Worm (Caenorhabditis elegans) whole organism, L4 larva: ENCODE data around the gene cdk-1.

Source experiments
- D1046.2 ChIP-seq: fragments of 200-800 bp; sonication (Bioruptor generic); IDR thresholded peaks from 2 replicates; pipeline ENCODE4 v1.3.6; 2022; ENCODE audit warnings: missing genetic modification characterization, missing compliant biosample characterization
- F26F4.8 ChIP-seq: fragments of 200-800 bp; sonication (Bioruptor generic); conservative IDR thresholded peaks from 2 replicates; pipeline ENCODE4 v1.3.6; 2022; ENCODE audit warnings: missing genetic modification characterization, missing compliant biosample characterization
- F49E8.2 ChIP-seq: sonication (generic microtip); optimal IDR thresholded peaks from 2 replicates; lab custom pipeline; 2016; ENCODE audit warnings: missing compliant biosample characterization, mild to moderate bottlenecking, missing genetic modification characterization, borderline replicate concordance
- R02D3.7 ChIP-seq: fragments of 150-350 bp; sonication (generic microtip); optimal IDR thresholded peaks from 3 replicates; lab custom pipeline; 2014; ENCODE audit warnings: missing biosample characterization, missing genetic modification characterization
- T20F7.1 ChIP-seq: fragments of 200-800 bp; sonication (Bioruptor generic); optimal IDR thresholded peaks from 2 replicates; lab custom pipeline; 2018; ENCODE audit warnings: mild to moderate bottlenecking, missing genetic modification characterization, missing compliant biosample characterization
- aha-1 ChIP-seq: fragments of 150-350 bp; peaks from one replicate; lab custom pipeline; 2014; ENCODE audit warnings: missing biosample characterization, missing genetic modification characterization
- aly-2 ChIP-seq: sonication (generic microtip); optimal IDR thresholded peaks from 2 replicates; lab custom pipeline; 2018; ENCODE audit warnings: missing biosample characterization, missing genetic modification characterization
- attf-4 ChIP-seq: sonication (generic microtip); optimal IDR thresholded peaks from 3 replicates; lab custom pipeline; 2017; ENCODE audit warnings: missing biosample characterization, missing genetic modification characterization
- ceh-20 ChIP-seq: fragments of 200-800 bp; sonication (Bioruptor generic); IDR thresholded peaks from 2 replicates; pipeline ENCODE4 v1.3.6; 2022; ENCODE audit warnings: missing genetic modification reagents, missing genetic modification characterization, missing compliant biosample characterization
- ctbp-1 ChIP-seq: fragments of 200-800 bp; sonication (Bioruptor generic); IDR thresholded peaks from 2 replicates; pipeline ENCODE4 v1.3.6; 2022; ENCODE audit warnings: missing genetic modification reagents, missing genetic modification characterization, missing compliant biosample characterization
- daf-16 ChIP-seq, 3 experiments: sonication (generic microtip); optimal IDR thresholded peaks; 2 replicates each; lab custom pipeline; 2016 to 2017; ENCODE audit warnings: missing genetic modification characterization in 3 of 3, missing genetic modification reagents in 3 of 3, mild to moderate bottlenecking in 2 of 3, missing compliant biosample characterization in 2 of 3, missing biosample characterization in 1 of 3, moderate library complexity in 1 of 3
- dmd-6 ChIP-seq: fragments of 200-800 bp; sonication (Bioruptor generic); IDR thresholded peaks from 2 replicates; pipeline ENCODE4 v1.3.6; 2022; ENCODE audit warnings: missing genetic modification reagents, missing genetic modification characterization, missing compliant biosample characterization
- duxl-1 ChIP-seq: sonication (generic microtip); optimal IDR thresholded peaks from 2 replicates; lab custom pipeline; 2016; ENCODE audit warnings: mild to moderate bottlenecking, missing genetic modification characterization, moderate library complexity, missing compliant biosample characterization; ENCODE audit not compliant: poor library complexity
- dve-1 ChIP-seq: sonication (generic microtip); optimal IDR thresholded peaks from 2 replicates; lab custom pipeline; 2017; ENCODE audit warnings: antibody characterized with exemption, mild to moderate bottlenecking, missing genetic modification characterization, missing compliant biosample characterization; ENCODE audit not compliant: insufficient read depth
- fkh-10 ChIP-seq: fragments of 150-350 bp; optimal IDR thresholded peaks from 2 replicates; lab custom pipeline; 2014; ENCODE audit warnings: missing biosample characterization, missing genetic modification reagents, missing genetic modification characterization
- gei-8 ChIP-seq: fragments of 200-800 bp; sonication (Bioruptor generic); optimal IDR thresholded peaks from 2 replicates; lab custom pipeline; 2018; ENCODE audit warnings: mild to moderate bottlenecking, missing genetic modification characterization, missing compliant biosample characterization
- hif-1 ChIP-seq, 2 experiments: sonication (generic microtip); optimal IDR thresholded peaks; 2 replicates each; lab custom pipeline; 2016 to 2017; ENCODE audit warnings: missing compliant biosample characterization in 2 of 2, missing genetic modification characterization in 2 of 2, missing genetic modification reagents in 2 of 2, missing genotype in 2 of 2, mild to moderate bottlenecking in 1 of 2
- hlh-11 ChIP-seq: fragments of 200-800 bp; sonication (Bioruptor generic); optimal IDR thresholded peaks from 2 replicates; lab custom pipeline; 2018; ENCODE audit warnings: mild to moderate bottlenecking, missing genetic modification characterization, missing compliant biosample characterization
- hlh-30 ChIP-seq: sonication (generic microtip); optimal IDR thresholded peaks from 2 replicates; lab custom pipeline; 2017; ENCODE audit warnings: antibody characterized with exemption, mild to moderate bottlenecking, missing genetic modification characterization, missing compliant biosample characterization; ENCODE audit not compliant: insufficient read depth
- lin-15B ChIP-seq: fragments of 150-350 bp; sonication (generic microtip); optimal IDR thresholded peaks from 3 replicates; lab custom pipeline; 2014; ENCODE audit warnings: missing biosample characterization, missing genetic modification characterization
- lin-29 ChIP-seq: fragments of 200-800 bp; sonication (Bioruptor generic); IDR thresholded peaks from 2 replicates; pipeline ENCODE4 v1.3.6; 2022; ENCODE audit warnings: missing genetic modification reagents, missing genetic modification characterization, missing compliant biosample characterization
- lin-38 ChIP-seq: fragments of 200-800 bp; sonication (Bioruptor generic); IDR thresholded peaks from 2 replicates; pipeline ENCODE4 v1.3.6; 2022; ENCODE audit warnings: missing genetic modification reagents, missing genetic modification characterization, missing compliant biosample characterization
- lsy-2 ChIP-seq, 2 experiments: fragments of 150-350 bp in 1 of 2; sonication (generic microtip) in 1 of 2; optimal IDR thresholded peaks; 2 replicates each; lab custom pipeline; 2014 to 2017; ENCODE audit warnings: missing biosample characterization in 2 of 2, missing genetic modification characterization in 2 of 2
- madf-5 ChIP-seq, 2 experiments: fragments of 200-800 bp; sonication (Bioruptor generic); IDR thresholded peaks; 2 replicates each; pipeline ENCODE4 v1.3.6; 2022; ENCODE audit warnings: missing compliant biosample characterization in 2 of 2, missing genetic modification characterization in 2 of 2
- madf-9 ChIP-seq: fragments of 200-800 bp; sonication (Bioruptor generic); conservative IDR thresholded peaks from 2 replicates; pipeline ENCODE4 v1.3.6; 2022; ENCODE audit warnings: missing genetic modification reagents, missing genetic modification characterization, missing compliant biosample characterization
- mdl-1 ChIP-seq, 2 experiments: fragments of 150-350 bp in 1 of 2; sonication (generic microtip) in 1 of 2; optimal IDR thresholded peaks; 2 replicates each; lab custom pipeline; 2014 to 2017; ENCODE audit warnings: missing biosample characterization in 2 of 2, missing genetic modification characterization in 2 of 2
- mxl-2 ChIP-seq: fragments of 200-800 bp; sonication (Bioruptor generic); conservative IDR thresholded peaks from 2 replicates; pipeline ENCODE4 v1.3.6; 2022; ENCODE audit warnings: missing genetic modification reagents, missing genetic modification characterization, missing compliant biosample characterization
- nhr-10 ChIP-seq: fragments of 150-350 bp; optimal IDR thresholded peaks from 2 replicates; lab custom pipeline; 2014; ENCODE audit warnings: missing biosample characterization, missing genetic modification characterization
- nhr-102 ChIP-seq: sonication (generic microtip); optimal IDR thresholded peaks from 2 replicates; lab custom pipeline; 2016; ENCODE audit warnings: mild to moderate bottlenecking, missing genetic modification characterization, moderate library complexity, missing compliant biosample characterization
- nhr-28 ChIP-seq: fragments of 150-350 bp; optimal IDR thresholded peaks from 2 replicates; lab custom pipeline; 2014; ENCODE audit warnings: missing biosample characterization, missing genetic modification characterization
- nhr-76 ChIP-seq: fragments of 150-350 bp; optimal IDR thresholded peaks from 2 replicates; lab custom pipeline; 2014; ENCODE audit warnings: missing biosample characterization, missing genetic modification characterization
- pha-4 ChIP-seq, 2 experiments: fragments of 150-350 bp in 1 of 2; fragments of 200-800 bp in 1 of 2; sonication (Bioruptor generic) in 1 of 2; IDR thresholded peaks in 1 of 2; optimal IDR thresholded peaks in 1 of 2; 2 replicates each; pipeline versions ENCODE4 v1.3.6 to Lab custom; 2014 to 2022; ENCODE audit warnings: missing genetic modification characterization in 2 of 2, missing genetic modification reagents in 2 of 2, missing biosample characterization in 1 of 2, missing compliant biosample characterization in 1 of 2
- php-3 ChIP-seq: fragments of 200-800 bp; sonication (Bioruptor generic); IDR thresholded peaks from 2 replicates; pipeline ENCODE4 v1.3.6; 2022; ENCODE audit warnings: missing genetic modification reagents, missing genetic modification characterization, missing compliant biosample characterization
- rbr-2 ChIP-seq: sonication (generic microtip); optimal IDR thresholded peaks from 2 replicates; lab custom pipeline; 2016; ENCODE audit warnings: missing genotype, missing genetic modification characterization, missing compliant biosample characterization
- snpc-1.2 ChIP-seq: fragments of 200-800 bp; sonication (Bioruptor generic); IDR thresholded peaks from 2 replicates; pipeline ENCODE4 v1.3.6; 2022; ENCODE audit warnings: missing genetic modification reagents, missing genetic modification characterization, missing compliant biosample characterization
- spr-1 ChIP-seq: sonication (generic microtip); optimal IDR thresholded peaks from 2 replicates; lab custom pipeline; 2016; ENCODE audit warnings: mild to moderate bottlenecking, missing genetic modification characterization, missing compliant biosample characterization
- tag-97 ChIP-seq: fragments of 200-800 bp; sonication (Bioruptor generic); IDR thresholded peaks from 2 replicates; pipeline ENCODE4 v1.3.6; 2022; ENCODE audit warnings: missing genetic modification characterization, missing compliant biosample characterization
- unc-62 ChIP-seq, 3 experiments: fragments of 150-350 bp in 1 of 3; sonication (generic microtip); optimal IDR thresholded peaks in 2 of 3; peaks in 1 of 3; 1 replicate in 1 of 3; 2 replicates in 2 of 3; lab custom pipeline; 2014 to 2017; ENCODE audit warnings: missing biosample characterization in 3 of 3, missing genetic modification characterization in 3 of 3, missing genetic modification reagents in 3 of 3, missing genotype in 1 of 3
- vab-7 ChIP-seq: fragments of 200-800 bp; sonication (Bioruptor generic); IDR thresholded peaks from 2 replicates; pipeline ENCODE4 v1.3.6; 2022; ENCODE audit warnings: missing genetic modification reagents, missing genetic modification characterization, missing compliant biosample characterization
- zfp-3 ChIP-seq: fragments of 200-800 bp; sonication (Bioruptor generic); conservative IDR thresholded peaks from 2 replicates; pipeline ENCODE4 v1.3.6; 2022; ENCODE audit warnings: missing genetic modification reagents, missing genetic modification characterization, missing compliant biosample characterization
- zip-11 ChIP-seq: fragments of 200-800 bp; sonication (Bioruptor generic); IDR thresholded peaks from 2 replicates; pipeline ENCODE4 v1.3.6; 2022; ENCODE audit warnings: missing genetic modification characterization, missing compliant biosample characterization
- ztf-7 ChIP-seq: fragments of 150-350 bp; optimal IDR thresholded peaks from 2 replicates; lab custom pipeline; 2014; ENCODE audit warnings: missing biosample characterization, missing genetic modification characterization

The cdk-1 gene

ce11 chrIII:9705157-9705905 lies 41.9 kb upstream of the cdk-1 start:
- TF ChIP-seq lin-15B (no peak), lin-29 (no peak), aha-1 (tag; lab: Kevin White, UChicago) (peak; percentile 75), aly-2 (no peak), rbr-2 (tag; lab: Kevin White, UChicago) (no peak), D1046.2 (GFP tag; lab: Robert Waterston, UW) (no peak), unc-62 (GFP tag; optimal IDR thresholded peaks at IDR 0.05 in 1 of 2; lab: Kevin White, UChicago) (peak in 1 of 2 experiments; percentile 75), unc-62 (tag; optimal IDR thresholded peaks at IDR 0.05; lab: Kevin White, UChicago) (no peak)

DNA sequence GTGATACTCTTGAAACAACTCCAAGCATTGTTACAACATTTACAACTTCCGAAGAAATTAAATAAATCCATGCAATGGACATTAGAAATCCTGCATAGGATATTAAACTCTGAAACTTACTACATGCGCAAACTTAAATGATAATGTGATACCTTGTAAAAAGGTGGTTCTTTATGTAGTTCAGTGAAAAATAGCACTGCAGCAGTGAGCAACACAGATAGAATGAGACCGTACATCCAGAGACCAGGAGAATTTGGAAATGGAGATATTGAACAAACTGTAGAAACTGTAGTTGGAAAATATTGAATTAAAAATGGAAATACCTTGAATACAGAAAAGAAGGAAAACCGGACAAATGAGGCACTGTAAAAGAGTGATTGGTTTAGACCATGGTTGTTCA lies 36.1 kb upstream of the cdk-1 start:
- TF ChIP-seq T20F7.1 (GFP tag; lab: Kevin White, UChicago) (no peak), aha-1 (tag; lab: Kevin White, UChicago) (peak; percentile 93)

DNA sequence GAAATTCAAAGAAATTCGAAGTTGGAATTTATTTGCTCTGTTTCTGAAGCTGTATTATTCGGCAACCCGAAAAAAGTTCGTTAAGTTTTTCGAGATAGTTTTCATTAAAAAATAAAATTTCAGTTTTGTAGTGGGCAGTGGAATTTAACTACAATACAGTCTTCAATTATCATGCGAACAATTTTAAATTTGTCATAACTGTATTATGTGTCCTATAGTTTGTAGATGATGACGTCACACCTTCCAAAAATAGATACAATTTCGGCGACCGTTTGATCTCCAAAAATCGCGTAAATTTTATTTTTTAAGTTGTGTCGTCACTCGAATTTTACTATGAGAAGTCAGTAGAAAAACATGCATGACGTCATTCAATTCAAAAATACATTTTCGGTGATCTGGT lies 34.1 kb upstream of the cdk-1 start:
- TF ChIP-seq ctbp-1 (GFP tag; lab: Robert Waterston, UW) (no peak), ceh-20 (no peak), lsy-2 (tag; optimal IDR thresholded peaks at IDR 0.05; lab: Kevin White, UChicago) (no peak), snpc-1.2 (GFP tag; lab: Robert Waterston, UW) (no peak), nhr-102 (no peak), spr-1 (tag; lab: Kevin White, UChicago) (no peak), duxl-1 (no peak), hlh-30 (tag; lab: Kevin White, UChicago) (no peak), F26F4.8 (GFP tag; lab: Robert Waterston, UW) (no peak), F49E8.2 (tag; lab: Kevin White, UChicago) (no peak), nhr-28 (tag; lab: Kevin White, UChicago) (peak; percentile 51), mxl-2 (no peak), mdl-1 (tag; optimal IDR thresholded peaks at IDR 0.05; lab: Kevin White, UChicago) (no peak), gei-8 (GFP tag; lab: Kevin White, UChicago) (no peak), madf-5 (GFP tag; IDR thresholded peaks at IDR 0.05; lab: Robert Waterston, UW) (no peak), aha-1 (tag; lab: Kevin White, UChicago) (peak; percentile 84)

DNA sequence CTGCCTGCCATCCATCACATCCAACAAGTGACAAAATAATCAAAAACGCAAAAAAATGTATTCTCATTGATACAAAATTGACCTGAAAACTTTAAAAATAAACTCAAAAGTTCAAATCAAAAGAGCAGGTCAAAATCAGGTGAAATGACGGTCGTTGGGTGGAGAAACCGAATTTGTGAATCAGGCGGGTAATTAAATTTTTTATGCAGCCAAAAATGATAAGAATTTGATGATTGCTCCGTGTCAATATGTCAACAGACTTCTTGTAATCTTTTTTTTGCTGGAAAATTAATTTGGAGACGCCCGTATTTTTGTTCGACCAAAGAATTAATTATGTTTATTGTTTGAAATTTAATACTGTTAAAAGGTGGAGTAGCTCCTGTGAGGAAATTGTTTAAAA lies 33.4 kb upstream of the cdk-1 start, which contains the start of gene ncx-6:
TSS of gene ncx-6 (minus strand) at position 88 of the 400 bp plus-strand sequence.
- TF ChIP-seq nhr-10 (tag; lab: Kevin White, UChicago) (no peak), vab-7 (GFP tag; lab: Robert Waterston, UW) (no peak), R02D3.7 (no peak), attf-4 (tag; lab: Kevin White, UChicago) (no peak), fkh-10 (GFP tag; lab: Kevin White, UChicago) (no peak), php-3 (GFP tag; lab: Robert Waterston, UW) (peak; percentile 73), hlh-11 (tag; lab: Kevin White, UChicago) (peak; percentile 2), mxl-2 (no peak), pha-4 (GFP tag; IDR thresholded peaks at IDR 0.05; lab: Robert Waterston, UW) (no peak), pha-4 (tag; optimal IDR thresholded peaks at IDR 0.05; lab: Kevin White, UChicago) (no peak), hif-1 (tag; optimal IDR thresholded peaks at IDR 0.05; lab: Kevin White, UChicago) (no peak), zip-11 (GFP tag; lab: Robert Waterston, UW) (no peak), daf-16 (GFP tag; optimal IDR thresholded peaks at IDR 0.05; lab: Kevin White, UChicago) (no peak), daf-16 (tag; optimal IDR thresholded peaks at IDR 0.05; lab: Kevin White, UChicago) (peak; percentile 83), dve-1 (tag; lab: Kevin White, UChicago) (peak; percentile 63), nhr-76 (no peak), lin-38 (no peak), madf-5 (GFP tag; IDR thresholded peaks at IDR 0.05; lab: Robert Waterston, UW) (no peak), ztf-7 (tag; lab: Kevin White, UChicago) (no peak), dmd-6 (GFP tag; lab: Robert Waterston, UW) (peak; percentile 61), unc-62 (GFP tag; optimal IDR thresholded peaks at IDR 0.05 in 1 of 2; lab: Kevin White, UChicago) (no peak), unc-62 (tag; optimal IDR thresholded peaks at IDR 0.05; lab: Kevin White, UChicago) (no peak), hlh-30 (tag; lab: Kevin White, UChicago) (peak; percentile 40), madf-9 (GFP tag; lab: Robert Waterston, UW) (no peak), tag-97 (GFP tag; lab: Robert Waterston, UW) (no peak), nhr-102 (no peak), zfp-3 (no peak), ceh-20 (no peak)
